Fruit fly (Drosophila melanogaster) whole organism, prepupa: ENCODE data around the gene Ugt36A1.

ENCODE experiments used
- Blimp-1 ChIP-seq: fragments of 200-800 bp; sonication (Bioruptor generic); optimal IDR thresholded peaks from 3 replicates; lab custom pipeline; 2017; ENCODE audit warnings: missing biosample characterization, missing genetic modification characterization, mild to moderate bottlenecking, moderate library complexity, missing genetic modification reagents
- CG10631 ChIP-seq: fragments of 200-800 bp; sonication (Bioruptor generic); optimal IDR thresholded peaks from 2 replicates; lab custom pipeline; 2016; ENCODE audit warnings: missing biosample characterization, missing genetic modification characterization
- CG10669 ChIP-seq: fragments of 200-800 bp; sonication (Bioruptor generic); optimal IDR thresholded peaks from 3 replicates; lab custom pipeline; 2018; ENCODE audit warnings: missing biosample characterization, mild to moderate bottlenecking, missing genetic modification characterization, moderate library complexity
- CG11294 ChIP-seq: fragments of 200-800 bp; sonication (Bioruptor generic); IDR thresholded peaks from 2 replicates; pipeline ENCODE4 v1.3.6; 2022; ENCODE audit warnings: missing biosample characterization, missing genetic modification characterization
- CG11762 ChIP-seq: fragments of 200-800 bp; sonication (Bioruptor generic); optimal IDR thresholded peaks from 3 replicates; lab custom pipeline; 2016; ENCODE audit warnings: missing biosample characterization, missing genetic modification characterization; ENCODE audit not compliant: insufficient read depth
- CG11902 ChIP-seq: fragments of 200-800 bp; sonication (Bioruptor generic); optimal IDR thresholded peaks from 3 replicates; lab custom pipeline; 2016; ENCODE audit warnings: missing biosample characterization, missing genetic modification characterization
- CG15336 ChIP-seq: fragments of 200-800 bp; sonication (Bioruptor generic); IDR thresholded peaks from 2 replicates; pipeline ENCODE4 v1.3.6; 2022; ENCODE audit warnings: missing biosample characterization, missing genetic modification characterization
- CG1621 ChIP-seq: fragments of 200-800 bp; sonication (Bioruptor generic); optimal IDR thresholded peaks from 3 replicates; lab custom pipeline; 2018; ENCODE audit warnings: missing biosample characterization, mild to moderate bottlenecking, missing genetic modification characterization
- CG16779 ChIP-seq: fragments of 200-800 bp; sonication (Bioruptor generic); optimal IDR thresholded peaks from 3 replicates; lab custom pipeline; 2017; ENCODE audit warnings: missing biosample characterization, mild to moderate bottlenecking, missing genetic modification characterization
- CG3032 ChIP-seq: fragments of 200-800 bp; optimal IDR thresholded peaks from 2 replicates; lab custom pipeline; 2019; ENCODE audit warnings: missing biosample characterization, mild to moderate bottlenecking, missing genetic modification characterization, moderate library complexity
- CG31627 ChIP-seq: fragments of 200-800 bp; sonication (Bioruptor generic); optimal IDR thresholded peaks from 3 replicates; lab custom pipeline; 2016; ENCODE audit warnings: missing biosample characterization, missing genetic modification characterization
- CG32006 ChIP-seq: fragments of 200-800 bp; sonication (Bioruptor generic); optimal IDR thresholded peaks from 3 replicates; lab custom pipeline; 2017; ENCODE audit warnings: missing biosample characterization, mild to moderate bottlenecking, missing genetic modification characterization
- CG3919 ChIP-seq: fragments of 200-800 bp; sonication (Bioruptor generic); optimal IDR thresholded peaks from 3 replicates; lab custom pipeline; 2016; ENCODE audit warnings: missing biosample characterization, missing genetic modification characterization
- CG4318 ChIP-seq: fragments of 200-800 bp; sonication (Bioruptor generic); optimal IDR thresholded peaks from 3 replicates; lab custom pipeline; 2017; ENCODE audit warnings: missing biosample characterization, mild to moderate bottlenecking, missing genetic modification characterization
- CG6276 ChIP-seq: fragments of 200-800 bp; sonication (Bioruptor generic); optimal IDR thresholded peaks from 2 replicates; lab custom pipeline; 2017; ENCODE audit warnings: missing biosample characterization, mild to moderate bottlenecking, missing genetic modification characterization
- CG6792 ChIP-seq: fragments of 200-800 bp; sonication (Bioruptor generic); optimal IDR thresholded peaks from 3 replicates; lab custom pipeline; 2016; ENCODE audit warnings: missing biosample characterization, missing genetic modification characterization
- CG6808 ChIP-seq: fragments of 200-800 bp; sonication (Bioruptor generic); optimal IDR thresholded peaks from 3 replicates; lab custom pipeline; 2017; ENCODE audit warnings: missing biosample characterization, missing genetic modification characterization, mild to moderate bottlenecking, moderate library complexity, missing genetic modification reagents
- CG6854 ChIP-seq: fragments of 200-800 bp; sonication (Bioruptor generic); optimal IDR thresholded peaks from 2 replicates; lab custom pipeline; 2017; ENCODE audit warnings: missing biosample characterization, mild to moderate bottlenecking, missing genetic modification characterization
- CG7368 ChIP-seq: fragments of 200-800 bp; sonication (Bioruptor generic); optimal IDR thresholded peaks from 3 replicates; lab custom pipeline; 2016; ENCODE audit warnings: missing biosample characterization, missing genetic modification characterization
- CG8119 ChIP-seq: fragments of 200-800 bp; sonication (Bioruptor generic); IDR thresholded peaks from 3 replicates; pipeline ENCODE4 v1.3.6; 2022; ENCODE audit warnings: missing biosample characterization, missing genetic modification characterization
- CG8319 ChIP-seq: fragments of 200-800 bp; sonication (Bioruptor generic); optimal IDR thresholded peaks from 3 replicates; lab custom pipeline; 2016; ENCODE audit warnings: missing biosample characterization, missing genetic modification characterization
- CG8632 ChIP-seq: fragments of 200-800 bp; sonication (Bioruptor generic); optimal IDR thresholded peaks from 3 replicates; lab custom pipeline; 2016; ENCODE audit warnings: missing biosample characterization, missing genetic modification characterization
- CG9139 ChIP-seq: fragments of 200-800 bp; sonication (Bioruptor generic); optimal IDR thresholded peaks from 3 replicates; lab custom pipeline; 2017; ENCODE audit warnings: missing biosample characterization, mild to moderate bottlenecking, missing genetic modification characterization
- Eip75B ChIP-seq: fragments of 200-800 bp; sonication (Bioruptor generic); optimal IDR thresholded peaks from 3 replicates; lab custom pipeline; 2016; ENCODE audit warnings: missing biosample characterization, missing genetic modification characterization
- Eip93F ChIP-seq: fragments of 200-800 bp; sonication (Bioruptor generic); optimal IDR thresholded peaks from 2 replicates; lab custom pipeline; 2016; ENCODE audit warnings: missing biosample characterization, mild to moderate bottlenecking, missing genetic modification characterization
- Ets21C ChIP-seq: fragments of 200-800 bp; sonication (Bioruptor generic); optimal IDR thresholded peaks from 3 replicates; lab custom pipeline; 2016; ENCODE audit warnings: missing biosample characterization, missing genetic modification characterization
- Gug ChIP-seq: fragments of 200-800 bp; sonication (Bioruptor generic); IDR thresholded peaks from 2 replicates; pipeline ENCODE4 v1.3.6; 2022; ENCODE audit warnings: missing biosample characterization, missing genetic modification characterization
- Hr38 ChIP-seq: sonication (Bioruptor generic); optimal IDR thresholded peaks from 2 replicates; lab custom pipeline; 2016; ENCODE audit warnings: missing biosample characterization, missing genetic modification characterization
- Hr39 ChIP-seq: fragments of 200-800 bp; sonication (Bioruptor generic); optimal IDR thresholded peaks from 2 replicates; lab custom pipeline; 2016; ENCODE audit warnings: missing biosample characterization, missing genetic modification characterization
- Hr4 ChIP-seq: fragments of 200-800 bp; sonication (Bioruptor generic); optimal IDR thresholded peaks from 3 replicates; lab custom pipeline; 2016; ENCODE audit warnings: missing biosample characterization, missing genetic modification characterization
- Lpt ChIP-seq: fragments of 200-800 bp; sonication (Bioruptor generic); optimal IDR thresholded peaks from 3 replicates; lab custom pipeline; 2016; ENCODE audit warnings: missing biosample characterization, missing genetic modification characterization
- Met ChIP-seq: fragments of 200-800 bp; sonication (Bioruptor generic); optimal IDR thresholded peaks from 3 replicates; lab custom pipeline; 2016; ENCODE audit warnings: missing biosample characterization, missing genetic modification characterization
- OdsH ChIP-seq: fragments of 200-800 bp; sonication (Bioruptor generic); optimal IDR thresholded peaks from 3 replicates; lab custom pipeline; 2016; ENCODE audit warnings: missing biosample characterization, missing genetic modification characterization
- Smox ChIP-seq: fragments of 200-800 bp; sonication (Bioruptor generic); optimal IDR thresholded peaks from 3 replicates; lab custom pipeline; 2016; ENCODE audit warnings: missing biosample characterization, missing genetic modification characterization
- Sox14 ChIP-seq: fragments of 200-800 bp; sonication (Bioruptor generic); optimal IDR thresholded peaks from 3 replicates; lab custom pipeline; 2016; ENCODE audit warnings: missing biosample characterization, missing genetic modification characterization
- Sox15 ChIP-seq: fragments of 200-800 bp; sonication (Bioruptor generic); optimal IDR thresholded peaks from 3 replicates; lab custom pipeline; 2016; ENCODE audit warnings: missing biosample characterization, missing genetic modification characterization
- achi ChIP-seq: fragments of 200-800 bp; sonication (Bioruptor generic); optimal IDR thresholded peaks from 3 replicates; lab custom pipeline; 2016; ENCODE audit warnings: missing biosample characterization, missing genetic modification characterization
- acj6 ChIP-seq: fragments of 200-800 bp; sonication (Bioruptor generic); optimal IDR thresholded peaks from 3 replicates; lab custom pipeline; 2016; ENCODE audit warnings: missing biosample characterization, missing genetic modification characterization
- cyc ChIP-seq: fragments of 200-800 bp; sonication (Bioruptor generic); optimal IDR thresholded peaks from 3 replicates; lab custom pipeline; 2016; ENCODE audit warnings: missing biosample characterization, missing genetic modification characterization
- dsx ChIP-seq: fragments of 200-800 bp; optimal IDR thresholded peaks from 3 replicates; lab custom pipeline; 2019; ENCODE audit warnings: missing biosample characterization, mild to moderate bottlenecking, missing genetic modification characterization, moderate library complexity; ENCODE audit not compliant: poor library complexity, severe bottlenecking
- esn ChIP-seq: fragments of 200-800 bp; sonication (Bioruptor generic); optimal IDR thresholded peaks from 2 replicates; lab custom pipeline; 2016; ENCODE audit warnings: missing biosample characterization, mild to moderate bottlenecking, missing genetic modification characterization, moderate library complexity
- fd59A ChIP-seq: fragments of 200-800 bp; sonication (Bioruptor generic); optimal IDR thresholded peaks from 2 replicates; lab custom pipeline; 2017; ENCODE audit warnings: missing biosample characterization, mild to moderate bottlenecking, missing genetic modification characterization, missing genetic modification reagents
- fd85E ChIP-seq: fragments of 200-800 bp; sonication (Bioruptor generic); optimal IDR thresholded peaks from 3 replicates; lab custom pipeline; 2016; ENCODE audit warnings: missing biosample characterization, missing genetic modification characterization
- fkh ChIP-seq: fragments of 200-800 bp; sonication (Bioruptor generic); optimal IDR thresholded peaks from 3 replicates; lab custom pipeline; 2017; ENCODE audit warnings: missing biosample characterization, mild to moderate bottlenecking, missing genetic modification characterization, moderate library complexity
- lz ChIP-seq: fragments of 200-800 bp; sonication (Bioruptor generic); optimal IDR thresholded peaks from 3 replicates; lab custom pipeline; 2016; ENCODE audit warnings: missing biosample characterization, missing genetic modification characterization
- net ChIP-seq: fragments of 200-800 bp; sonication (Bioruptor generic); optimal IDR thresholded peaks from 3 replicates; lab custom pipeline; 2016; ENCODE audit warnings: missing biosample characterization, missing genetic modification characterization
- pdm3 ChIP-seq: fragments of 200-800 bp; sonication (Bioruptor generic); optimal IDR thresholded peaks from 3 replicates; lab custom pipeline; 2016; ENCODE audit warnings: missing biosample characterization, missing genetic modification characterization
- salr ChIP-seq, 2 experiments: fragments of 200-800 bp; sonication (Bioruptor generic); optimal IDR thresholded peaks; 3 replicates each; lab custom pipeline; 2016 to 2018; ENCODE audit warnings: missing biosample characterization in 2 of 2, missing genetic modification characterization in 2 of 2, mild to moderate bottlenecking in 1 of 2
- spab ChIP-seq: fragments of 200-800 bp; sonication (Bioruptor generic); optimal IDR thresholded peaks from 2 replicates; lab custom pipeline; 2017; ENCODE audit warnings: missing biosample characterization, mild to moderate bottlenecking, missing genetic modification characterization, missing genetic modification reagents
- ss ChIP-seq, 2 experiments: fragments of 200-800 bp; sonication (Bioruptor generic); optimal IDR thresholded peaks; 2 replicates in 1 of 2; 3 replicates in 1 of 2; lab custom pipeline; 2017 to 2018; ENCODE audit warnings: mild to moderate bottlenecking in 2 of 2, missing biosample characterization in 2 of 2, missing genetic modification characterization in 2 of 2, moderate library complexity in 1 of 2
- svp ChIP-seq: fragments of 200-800 bp; sonication (Bioruptor generic); peaks from one replicate; lab custom pipeline; 2016; ENCODE audit warnings: missing biosample characterization, missing genetic modification characterization
- topi ChIP-seq: fragments of 200-800 bp; sonication (Bioruptor generic); optimal IDR thresholded peaks from 3 replicates; lab custom pipeline; 2016; ENCODE audit warnings: missing biosample characterization, missing genetic modification characterization
- vri ChIP-seq: fragments of 200-800 bp; sonication (Bioruptor generic); optimal IDR thresholded peaks from 3 replicates; lab custom pipeline; 2016; ENCODE audit warnings: missing biosample characterization, mild to moderate bottlenecking, missing genetic modification characterization

Gene Ugt36A1

dm6 chr2L:3597126-3597525 is 21.8 kb upstream of the Ugt36A1 start:
- TF ChIP-seq CG11762 (no peak), Gug (GFP tag; lab: Robert Waterston, UW) (0 out of 2 replicates have a peak, but pooled peaks have one; percentile 18), CG3919 (GFP tag; lab: Kevin White, UChicago) (peak; percentile 32), Eip93F (GFP tag; lab: Kevin White, UChicago) (no peak), CG32006 (GFP tag; lab: Kevin White, UChicago) (peak; percentile 1), CG16779 (tag; lab: Kevin White, UChicago) (no peak), CG6792 (GFP tag; lab: Kevin White, UChicago) (peak; percentile 35), topi (GFP tag; lab: Kevin White, UChicago) (no peak), fd85E (GFP tag; lab: Kevin White, UChicago) (no peak), spab (GFP tag; lab: Kevin White, UChicago) (no peak), CG6276 (GFP tag; lab: Kevin White, UChicago) (no peak), CG4318 (no peak), Hr38 (GFP tag; lab: Kevin White, UChicago) (no peak), dsx (GFP tag; lab: Kevin White, UChicago) (no peak), achi (no peak), Ets21C (GFP tag; lab: Kevin White, UChicago) (no peak), CG11902 (GFP tag; lab: Kevin White, UChicago) (no peak), Lpt (no peak), CG8319 (GFP tag; lab: Kevin White, UChicago) (no peak), CG15336 (GFP tag; lab: Robert Waterston, UW) (peak; percentile 38; the same call in 1 of the 2 replicates), CG10631 (GFP tag; lab: Kevin White, UChicago) (no peak), Sox15 (GFP tag; lab: Kevin White, UChicago) (no peak), Smox (GFP tag; lab: Kevin White, UChicago) (no peak), Eip75B (GFP tag; lab: Kevin White, UChicago) (no peak), pdm3 (no peak), CG6808 (GFP tag; lab: Kevin White, UChicago) (no peak), svp (GFP tag; lab: Kevin White, UChicago) (peak; percentile 77), fd59A (GFP tag; lab: Kevin White, UChicago) (no peak), CG8632 (GFP tag; lab: Kevin White, UChicago) (no peak), CG31627 (no peak), Blimp-1 (no peak), CG3032 (tag; lab: Kevin White, UChicago) (peak; percentile 11), salr (GFP tag; optimal IDR thresholded peaks at IDR 0.05; lab: Kevin White, UChicago) (no peak), OdsH (no peak), ss (GFP tag; optimal IDR thresholded peaks at IDR 0.05; lab: Kevin White, UChicago) (no peak), Hr4 (GFP tag; lab: Kevin White, UChicago) (no peak), esn (GFP tag; lab: Kevin White, UChicago) (no peak), CG8119 (GFP tag; lab: Robert Waterston, UW) (no peak), Met (no peak), CG1621 (tag; lab: Kevin White, UChicago) (no peak), net (GFP tag; lab: Kevin White, UChicago) (no peak), CG7368 (GFP tag; lab: Kevin White, UChicago) (no peak), cyc (peak; percentile 18), acj6 (GFP tag; lab: Kevin White, UChicago) (no peak), Hr39 (GFP tag; lab: Kevin White, UChicago) (peak; percentile 23), CG6854 (no peak), CG9139 (GFP tag; lab: Kevin White, UChicago) (no peak), fkh (GFP tag; lab: Kevin White, UChicago) (no peak), CG11294 (GFP tag; lab: Robert Waterston, UW) (0 out of 2 replicates have a peak, but pooled peaks have one; percentile 19), vri (GFP tag; lab: Kevin White, UChicago) (no peak), lz (peak; percentile 33), Sox14 (GFP tag; lab: Kevin White, UChicago) (no peak), CG10669 (GFP tag; lab: Kevin White, UChicago) (peak; percentile 22)
